Worm (Caenorhabditis elegans) whole organism, midembryonic: ENCODE measurements around the gene C40A11.2.
A peak's percentile ranks its signal among the peaks of the same experiment; 100 is the strongest.

ENCODE experiments used
- T22C8.4 ChIP-seq: fragments of 200-800 bp; sonication (Bioruptor generic); IDR thresholded peaks from 2 replicates; pipeline ENCODE4 v1.3.6; 2022; ENCODE audit warnings: missing genetic modification characterization, missing compliant biosample characterization
- cog-1 ChIP-seq: sonication (generic microtip); optimal IDR thresholded peaks from 2 replicates; lab custom pipeline; 2016; ENCODE audit warnings: missing genetic modification characterization, missing compliant biosample characterization
- flt-1 ChIP-seq: fragments of 200-800 bp; sonication (Bioruptor generic); IDR thresholded peaks from 2 replicates; pipeline ENCODE4 v1.3.6; 2022; ENCODE audit warnings: missing genetic modification characterization, missing compliant biosample characterization
- klf-2 ChIP-seq: fragments of 200-800 bp; sonication (Bioruptor generic); conservative IDR thresholded peaks from 2 replicates; pipeline ENCODE4 v1.3.6; 2022; ENCODE audit warnings: missing genetic modification reagents, missing genetic modification characterization, missing compliant biosample characterization
- med-1 ChIP-seq: sonication (generic microtip); optimal IDR thresholded peaks from 2 replicates; lab custom pipeline; 2017; ENCODE audit warnings: missing genetic modification characterization, mild to moderate bottlenecking, missing compliant biosample characterization, antibody characterized with exemption, missing genetic modification reagents; ENCODE audit not compliant: insufficient read depth
- ref-1 ChIP-seq: fragments of 200-800 bp; sonication (Bioruptor generic); conservative IDR thresholded peaks from 2 replicates; pipeline ENCODE4 v1.3.6; 2022; ENCODE audit warnings: missing genetic modification reagents, missing genetic modification characterization, missing compliant biosample characterization
- tab-1 ChIP-seq: fragments of 200-800 bp; sonication (Bioruptor generic); IDR thresholded peaks from 2 replicates; pipeline ENCODE4 v1.3.6; 2022; ENCODE audit warnings: missing genetic modification characterization, missing compliant biosample characterization
- ztf-23 ChIP-seq: fragments of 200-800 bp; sonication (Bioruptor generic); IDR thresholded peaks from 2 replicates; pipeline ENCODE4 v1.3.6; 2022; ENCODE audit warnings: missing genetic modification reagents, missing genetic modification characterization, missing compliant biosample characterization
- ztf-29 ChIP-seq: fragments of 200-800 bp; sonication (Bioruptor generic); IDR thresholded peaks from 2 replicates; pipeline ENCODE4 v1.3.6; 2022; ENCODE audit warnings: missing genetic modification reagents, missing genetic modification characterization, missing compliant biosample characterization

The C40A11.2 gene

DNA sequence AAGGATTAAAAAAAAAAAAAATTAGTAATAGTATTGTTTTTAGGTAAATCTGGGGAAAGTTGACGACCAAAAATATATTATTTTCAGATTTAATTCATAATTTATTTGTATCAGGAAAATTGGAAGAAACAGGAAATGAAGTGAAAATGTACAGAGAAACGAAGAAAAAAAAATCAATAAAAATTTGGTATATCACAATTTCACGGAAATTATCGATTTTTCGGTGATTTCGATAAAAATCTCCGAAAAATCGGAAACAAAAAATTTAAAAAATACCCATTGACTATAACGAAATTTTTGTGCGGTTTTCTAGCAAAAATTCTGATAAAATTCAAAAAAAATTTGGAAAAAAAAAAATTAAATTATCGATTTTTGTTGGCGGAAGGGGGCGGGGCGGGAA is 45.5 kb downstream of the C40A11.2 start:
- TF ChIP-seq ztf-29 (GFP tag; lab: Robert Waterston, UW): no peak

DNA sequence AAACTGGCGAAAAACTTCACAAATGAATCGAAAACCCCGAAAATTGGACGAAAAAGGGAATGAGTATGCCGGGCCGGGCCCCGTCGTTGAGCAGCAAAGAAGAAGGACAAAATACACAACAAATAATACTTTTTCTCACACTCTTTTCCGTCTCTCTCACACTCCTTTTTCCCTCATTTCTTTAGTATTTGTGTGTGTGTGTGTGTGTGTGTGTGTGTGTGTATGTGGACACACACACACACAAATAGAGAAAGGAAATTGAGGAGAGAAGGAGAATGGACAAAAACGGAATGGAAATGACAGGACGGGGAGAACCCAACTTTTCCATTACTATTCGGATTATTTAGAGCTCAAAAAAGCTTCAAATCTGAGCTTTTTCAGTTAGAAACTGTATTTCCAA is 48.8 kb downstream of the C40A11.2 start:
- TF ChIP-seq ztf-29 (GFP tag; lab: Robert Waterston, UW): no peak
- peak; percentile 33 for TF ChIP-seq cog-1 (tag; lab: Kevin White, UChicago)
- no peak for TF ChIP-seq flt-1 (GFP tag; lab: Robert Waterston, UW)
- no peak for TF ChIP-seq tab-1 (GFP tag; lab: Robert Waterston, UW)
- TF ChIP-seq T22C8.4 (GFP tag; lab: Robert Waterston, UW): no peak

DNA sequence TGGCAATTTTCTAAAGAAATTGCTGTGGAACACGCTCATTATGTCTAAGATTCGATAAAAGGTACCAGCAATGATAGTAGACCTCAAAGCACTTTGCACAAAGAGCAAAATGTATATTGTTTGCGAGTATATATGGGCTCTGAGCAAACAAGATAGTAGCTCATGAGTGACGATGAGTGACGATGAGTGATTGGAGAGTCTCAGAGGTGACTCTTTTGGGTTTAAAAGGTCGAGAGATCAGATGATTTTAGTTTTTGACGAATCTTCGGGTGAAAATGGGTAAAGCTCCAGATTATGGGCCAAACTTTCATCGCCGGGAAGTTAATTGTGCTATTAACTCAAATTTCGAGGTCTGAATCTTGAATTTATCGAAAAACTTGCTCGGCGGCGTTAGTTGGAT is 50.0 kb downstream of the C40A11.2 start:
- no peak for TF ChIP-seq ztf-23
- no peak for TF ChIP-seq tab-1 (GFP tag; lab: Robert Waterston, UW)

DNA sequence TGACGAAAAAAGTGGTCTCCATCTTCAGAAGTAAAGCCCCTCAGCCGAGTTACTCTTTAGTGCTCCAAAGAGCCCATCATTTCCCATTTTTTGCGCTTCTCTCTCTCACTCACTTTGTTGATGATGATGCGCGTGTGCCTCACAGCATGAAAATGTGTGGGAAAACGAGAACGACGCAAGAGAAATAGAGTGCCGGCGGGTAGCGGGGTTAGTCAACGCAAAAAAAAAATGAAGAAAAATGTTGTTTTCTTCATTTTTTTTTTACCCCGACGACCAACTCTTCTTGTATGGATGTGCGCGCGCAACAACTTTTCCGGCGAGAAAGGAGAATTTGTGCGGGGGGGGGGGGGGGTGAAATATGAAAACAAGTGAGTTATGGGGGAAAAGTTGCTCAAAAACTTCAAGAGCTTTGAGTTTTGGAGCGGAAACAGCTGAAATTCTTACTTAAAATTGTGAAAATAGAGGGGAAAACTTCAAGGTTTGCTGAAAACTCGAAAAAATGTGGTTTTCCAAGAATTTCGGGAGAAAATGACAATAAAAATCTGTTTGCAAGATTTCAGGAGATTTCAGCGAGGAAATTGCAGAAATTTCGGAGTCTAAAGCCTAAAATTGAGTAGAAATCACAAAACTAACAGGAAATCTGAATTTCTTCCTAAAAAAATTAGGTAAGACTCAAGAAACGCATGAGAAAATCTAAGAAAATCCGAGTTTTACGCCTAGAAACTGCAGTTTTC is 51.0 kb downstream of the C40A11.2 start, which contains the start of gene C33C12.1:
TSS of gene C33C12.1 (plus strand) at position 684 of the 734 bp plus-strand sequence.
- TF ChIP-seq tab-1 (GFP tag; lab: Robert Waterston, UW) (no peak), ztf-23 (no peak), T22C8.4 (GFP tag; lab: Robert Waterston, UW) (no peak), flt-1 (GFP tag; lab: Robert Waterston, UW) (no peak), klf-2 (GFP tag; lab: Robert Waterston, UW) (no peak), ztf-29 (GFP tag; lab: Robert Waterston, UW) (no peak), med-1 (no peak), ref-1 (no peak)
